Fruit fly (Drosophila melanogaster): ENCODE results near the gene Cyp4ac1.

dm6 chr2L:5230772-5231171 is 33.0 kb upstream of the Cyp4ac1 start:
- TF ChIP-seq h (GFP tag; optimal IDR thresholded peaks at IDR 0.05) (no peak), rgr (GFP tag; optimal IDR thresholded peaks at IDR 0.05) (no peak), dmrt93B (GFP tag; optimal IDR thresholded peaks at IDR 0.05) (no peak), usp (GFP tag; optimal IDR thresholded peaks at IDR 0.05) (no peak), Dif (GFP tag; optimal IDR thresholded peaks at IDR 0.05; ENCODE audit: partially characterized antibody) (no peak), pan (optimal IDR thresholded peaks at IDR 0.05) (no peak)
